Worm (Caenorhabditis elegans) whole organism, L3 larva: ENCODE results near the gene wrt-10.
A peak's percentile ranks its signal among the peaks of the same experiment; 100 is the strongest.

ENCODE experiments used
- ZK546.5 ChIP-seq: sonication (generic microtip); optimal IDR thresholded peaks from 2 replicates; lab custom pipeline; 2017; ENCODE audit warnings: missing biosample characterization, missing genetic modification characterization
- aly-2 ChIP-seq: fragments of 150-350 bp; optimal IDR thresholded peaks from 2 replicates; lab custom pipeline; 2014; ENCODE audit warnings: missing biosample characterization, missing genetic modification characterization
- ama-1 ChIP-seq: fragments of 150-350 bp; optimal IDR thresholded peaks from 2 replicates; lab custom pipeline; 2018
- ceh-28 ChIP-seq: fragments of 150-350 bp; optimal IDR thresholded peaks from 2 replicates; lab custom pipeline; 2014; ENCODE audit warnings: missing biosample characterization, missing genetic modification reagents, missing genetic modification characterization
- ceh-9 ChIP-seq: sonication (generic microtip); optimal IDR thresholded peaks from 2 replicates; lab custom pipeline; 2018; ENCODE audit warnings: missing biosample characterization, missing genetic modification characterization
- daf-12 ChIP-seq: fragments of 150-350 bp; optimal IDR thresholded peaks from 2 replicates; lab custom pipeline; 2014; ENCODE audit warnings: missing biosample characterization, missing genetic modification reagents, missing genetic modification characterization
- egl-5 ChIP-seq: fragments of 150-350 bp; optimal IDR thresholded peaks from 2 replicates; lab custom pipeline; 2017; ENCODE audit warnings: missing biosample characterization, missing genetic modification reagents, missing genetic modification characterization, inconsistent platforms
- elt-2 ChIP-seq: sonication (generic microtip); optimal IDR thresholded peaks from 2 replicates; lab custom pipeline; 2016; ENCODE audit warnings: missing genetic modification reagents, mild to moderate bottlenecking, missing genetic modification characterization, missing compliant biosample characterization
- elt-3 ChIP-seq, 3 experiments: fragments of 150-350 bp in 1 of 3; sonication (generic microtip) in 2 of 3; optimal IDR thresholded peaks; 2 replicates in 2 of 3; 4 replicates in 1 of 3; lab custom pipeline; 2014 to 2017; ENCODE audit warnings: missing biosample characterization in 3 of 3, missing genetic modification characterization in 3 of 3
- hmg-11 ChIP-seq: sonication (generic microtip); optimal IDR thresholded peaks from 2 replicates; lab custom pipeline; 2016; ENCODE audit warnings: missing genetic modification characterization, missing compliant biosample characterization
- jun-1 ChIP-seq: fragments of 150-350 bp; optimal IDR thresholded peaks from 2 replicates; lab custom pipeline; 2014; ENCODE audit warnings: missing biosample characterization, missing genetic modification reagents, missing genetic modification characterization
- lin-39 ChIP-seq: fragments of 150-350 bp; optimal IDR thresholded peaks from 2 replicates; lab custom pipeline; 2018; ENCODE audit warnings: missing biosample characterization, missing genetic modification reagents, missing genetic modification characterization
- lsy-12 ChIP-seq: sonication (generic microtip); optimal IDR thresholded peaks from 2 replicates; lab custom pipeline; 2016; ENCODE audit warnings: mild to moderate bottlenecking, missing genetic modification characterization, missing compliant biosample characterization
- nhr-23 ChIP-seq: fragments of 150-350 bp; optimal IDR thresholded peaks from 2 replicates; lab custom pipeline; 2014; ENCODE audit warnings: missing biosample characterization, missing genetic modification reagents, missing genetic modification characterization
- nhr-237 ChIP-seq: fragments of 150-350 bp; optimal IDR thresholded peaks from 2 replicates; lab custom pipeline; 2014; ENCODE audit warnings: missing biosample characterization, missing genetic modification characterization
- nhr-25 ChIP-seq: sonication (generic microtip); optimal IDR thresholded peaks from 2 replicates; lab custom pipeline; 2017; ENCODE audit warnings: missing biosample characterization, missing genetic modification characterization
- nhr-43 ChIP-seq: sonication (generic microtip); optimal IDR thresholded peaks from 2 replicates; lab custom pipeline; 2016; ENCODE audit warnings: mild to moderate bottlenecking, missing genetic modification characterization, missing compliant biosample characterization; ENCODE audit not compliant: poor library complexity, severe bottlenecking
- nhr-67 ChIP-seq: fragments of 150-350 bp; optimal IDR thresholded peaks from 2 replicates; lab custom pipeline; 2014; ENCODE audit warnings: missing biosample characterization, missing genetic modification characterization
- pha-4 ChIP-seq: fragments of 150-350 bp; optimal IDR thresholded peaks from 2 replicates; lab custom pipeline; 2014; ENCODE audit warnings: missing biosample characterization, missing genetic modification reagents, missing genetic modification characterization
- pqm-1 ChIP-seq: fragments of 150-350 bp; optimal IDR thresholded peaks from 2 replicates; lab custom pipeline; 2017; ENCODE audit warnings: missing biosample characterization, missing genetic modification characterization, inconsistent platforms
- skn-1 ChIP-seq: fragments of 150-350 bp; optimal IDR thresholded peaks from 2 replicates; lab custom pipeline; 2014; ENCODE audit warnings: missing biosample characterization, missing genetic modification characterization
- snpc-4 ChIP-seq: fragments of 150-350 bp; optimal IDR thresholded peaks from 2 replicates; lab custom pipeline; 2014; ENCODE audit warnings: missing biosample characterization, missing genetic modification characterization
- unc-39 ChIP-seq: sonication (generic microtip); optimal IDR thresholded peaks from 4 replicates; lab custom pipeline; 2017; ENCODE audit warnings: missing biosample characterization, missing genetic modification characterization
- unc-62 ChIP-seq: fragments of 150-350 bp; sonication (generic microtip); optimal IDR thresholded peaks from 4 replicates; lab custom pipeline; 2014; ENCODE audit warnings: missing biosample characterization, missing genetic modification reagents, missing genetic modification characterization
- ztf-11 ChIP-seq: fragments of 150-350 bp; optimal IDR thresholded peaks from 2 replicates; lab custom pipeline; 2014; ENCODE audit warnings: missing biosample characterization, missing genetic modification characterization

Gene wrt-10

DNA sequence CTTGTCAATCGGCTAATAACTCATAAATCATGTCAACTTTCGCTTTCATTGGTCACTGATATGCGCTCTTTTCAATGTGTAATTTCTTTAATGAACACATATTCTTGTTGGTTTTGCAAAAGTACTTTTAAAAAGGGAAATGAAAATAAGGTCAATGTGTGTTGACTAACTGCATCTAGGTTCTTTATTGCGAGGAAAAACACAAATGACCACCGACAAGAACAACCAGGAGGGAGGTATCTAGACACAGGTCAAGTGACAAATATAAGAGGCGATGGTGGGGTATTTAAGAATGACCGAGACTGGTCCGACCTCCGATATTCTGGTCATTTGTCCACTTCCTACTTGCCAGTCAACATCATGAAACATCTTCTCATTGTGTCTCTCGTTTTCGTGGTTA, 38.3 kb downstream of the wrt-10 start, which contains the start of gene spi-1:
Gene spi-1 (plus strand): TSS at position 178 of the 400 bp plus-strand sequence.
- no peak for TF ChIP-seq ceh-9
- TF ChIP-seq nhr-23 (tag; lab: Kevin White, UChicago), result peak; percentile 59

DNA sequence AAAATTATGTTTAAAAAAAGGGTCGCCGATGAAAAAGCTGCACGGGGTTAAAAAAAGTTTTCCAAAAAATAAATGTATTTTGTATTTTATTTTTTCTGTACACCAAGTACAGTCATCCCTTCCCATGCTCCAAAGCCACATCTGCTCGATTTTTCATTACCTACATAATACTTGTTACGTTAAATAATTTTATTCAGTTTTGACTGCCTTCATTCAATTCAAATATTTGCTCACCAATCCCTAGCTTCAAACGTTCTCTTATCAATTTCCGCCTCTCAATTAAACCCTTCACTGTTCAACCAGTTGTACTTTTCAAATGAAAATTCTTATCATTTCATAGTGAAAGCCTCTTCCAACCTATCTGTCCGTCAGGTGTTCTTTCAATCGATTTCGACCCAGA, 40.2 kb downstream of the wrt-10 start, which contains the start of gene R10H1.1:
Gene R10H1.1 (plus strand): TSS at position 301 of the 400 bp plus-strand sequence.
- no peak for TF ChIP-seq nhr-237 (tag; lab: Kevin White, UChicago)
- TF ChIP-seq ceh-28 (tag; lab: Kevin White, UChicago), result peak; percentile 1

DNA sequence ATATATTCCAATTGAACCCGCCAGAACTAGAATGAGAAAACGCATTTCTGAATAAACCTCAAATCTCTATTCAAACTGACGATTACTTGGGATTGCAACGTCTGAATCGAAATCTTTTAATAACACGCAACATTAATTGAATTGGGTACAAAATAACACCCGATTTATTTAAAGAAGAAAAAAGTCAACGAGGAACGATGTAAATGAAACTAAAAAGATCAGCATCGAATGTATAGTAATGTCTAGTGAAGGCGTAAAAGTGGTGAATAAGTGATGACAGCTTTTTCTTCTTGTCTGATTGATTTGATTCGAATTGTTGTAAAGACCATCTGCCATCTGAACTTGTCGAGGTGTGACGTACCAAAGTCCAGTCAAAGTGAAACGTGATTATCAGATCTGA, 40.8 kb downstream of the wrt-10 start, which contains the start of gene nas-23:
Gene nas-23 (minus strand): TSS at position 101 of the 400 bp plus-strand sequence.
- TF ChIP-seq ZK546.5 (no peak), unc-39 (tag; lab: Kevin White, UChicago) (no peak), nhr-25 (no peak), pqm-1 (tag; lab: Kevin White, UChicago) (no peak), ztf-11 (tag; lab: Kevin White, UChicago) (no peak), ama-1 (lab: Kevin White, UChicago) (no peak), nhr-67 (no peak), skn-1 (tag; lab: Kevin White, UChicago) (no peak), jun-1 (no peak), hmg-11 (no peak), nhr-23 (tag; lab: Kevin White, UChicago) (no peak), pha-4 (tag; lab: Kevin White, UChicago) (no peak), unc-62 (no peak), daf-12 (no peak)

DNA sequence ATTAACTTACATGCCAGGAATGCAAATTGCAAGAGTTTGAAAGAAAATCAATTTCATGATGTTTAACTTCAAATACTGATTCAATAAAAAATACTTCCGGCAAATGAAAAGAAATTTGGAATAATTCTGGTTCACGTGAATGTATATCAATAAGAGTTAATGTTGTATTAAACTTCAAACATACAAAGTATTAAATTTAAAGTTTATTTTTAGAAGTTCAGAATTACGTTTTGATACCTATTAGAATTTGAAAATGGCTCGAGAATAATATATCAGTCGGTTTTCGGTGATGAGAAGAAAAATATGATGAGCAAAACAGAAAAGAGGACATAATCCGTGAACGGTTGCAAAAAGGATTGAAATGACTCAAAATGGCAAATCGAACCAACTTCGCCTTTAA, 44.8 kb downstream of the wrt-10 start, which contains the start of gene D1022.9:
Gene D1022.9 (minus strand): TSS at position 101 of the 400 bp plus-strand sequence.
- TF ChIP-seq lsy-12 (tag; lab: Kevin White, UChicago), result no peak
- no peak for TF ChIP-seq elt-2
- no peak for TF ChIP-seq nhr-43
- no peak for TF ChIP-seq ZK546.5
- TF ChIP-seq elt-3 (tag; optimal IDR thresholded peaks at IDR 0.05; lab: Kevin White, UChicago), result no peak
- no peak for TF ChIP-seq nhr-25
- no peak for TF ChIP-seq egl-5 (tag; lab: Kevin White, UChicago)
- no peak for TF ChIP-seq aly-2 (tag; lab: Kevin White, UChicago)
- no peak for TF ChIP-seq snpc-4
- no peak for TF ChIP-seq nhr-237 (tag; lab: Kevin White, UChicago)
- TF ChIP-seq lin-39, result no peak
